Fruit fly (Drosophila melanogaster) whole organism, embryonic: ENCODE data around the gene UbcE2H.
A peak's percentile ranks its signal among the peaks of the same experiment; 100 is the strongest.

Source experiments
- Aef1 ChIP-seq: fragments of 200-800 bp; sonication (Bioruptor generic); IDR thresholded peaks from 3 replicates; pipeline ENCODE4 v1.3.6; 2022; ENCODE audit warnings: missing biosample characterization, missing genetic modification characterization
- Atf-2 ChIP-seq: fragments of 200-800 bp; sonication (Bioruptor generic); optimal IDR thresholded peaks from 2 replicates; lab custom pipeline; 2016; ENCODE audit warnings: missing biosample characterization, missing genetic modification characterization
- Bdp1 ChIP-seq: fragments of 200-800 bp; sonication (Bioruptor generic); optimal IDR thresholded peaks from 3 replicates; lab custom pipeline; 2016; ENCODE audit warnings: missing biosample characterization, missing genetic modification characterization
- CG10654 ChIP-seq: fragments of 200-800 bp; sonication (Bioruptor generic); optimal IDR thresholded peaks from 2 replicates; lab custom pipeline; 2016; ENCODE audit warnings: missing biosample characterization, missing genetic modification characterization
- CG10959 ChIP-seq: fragments of 200-800 bp; sonication (Bioruptor generic); IDR thresholded peaks from 2 replicates; pipeline ENCODE4 v1.3.6; 2022; ENCODE audit warnings: missing biosample characterization, missing genetic modification characterization
- CG14710 ChIP-seq: fragments of 200-800 bp; sonication (Bioruptor generic); optimal IDR thresholded peaks from 3 replicates; lab custom pipeline; 2019; ENCODE audit warnings: missing biosample characterization, mild to moderate bottlenecking, missing genetic modification characterization, moderate library complexity
- CG14965 ChIP-seq: fragments of 200-800 bp; sonication (Bioruptor generic); optimal IDR thresholded peaks from 2 replicates; lab custom pipeline; 2016; ENCODE audit warnings: missing biosample characterization, missing genetic modification characterization, borderline replicate concordance
- CG15601 ChIP-seq: fragments of 200-800 bp; sonication (Bioruptor generic); optimal IDR thresholded peaks from 3 replicates; lab custom pipeline; 2019; ENCODE audit warnings: missing biosample characterization, mild to moderate bottlenecking, missing genetic modification characterization, moderate library complexity
- CG16779 ChIP-seq: fragments of 200-800 bp; sonication (Bioruptor generic); IDR thresholded peaks from 2 replicates; pipeline ENCODE4 v1.3.6; 2022; ENCODE audit warnings: missing biosample characterization, missing genetic modification characterization
- CG2120 ChIP-seq: fragments of 200-800 bp; sonication (Bioruptor generic); optimal IDR thresholded peaks from 3 replicates; lab custom pipeline; 2016; ENCODE audit warnings: missing biosample characterization, missing genetic modification characterization
- CG3163 ChIP-seq: fragments of 200-800 bp; sonication (Bioruptor generic); optimal IDR thresholded peaks from 3 replicates; lab custom pipeline; 2016; ENCODE audit warnings: missing biosample characterization, missing genetic modification characterization
- CG33213 ChIP-seq: fragments of 200-800 bp; sonication (Bioruptor generic); optimal IDR thresholded peaks from 3 replicates; lab custom pipeline; 2016; ENCODE audit warnings: missing biosample characterization, missing genetic modification characterization
- CG3726 ChIP-seq: fragments of 200-800 bp; sonication (Bioruptor generic); IDR thresholded peaks from 3 replicates; pipeline ENCODE4, ENCODE4 v1.3.6; 2022; ENCODE audit warnings: missing biosample characterization, missing genetic modification characterization
- CG4424 ChIP-seq: fragments of 200-800 bp; sonication (Bioruptor generic); optimal IDR thresholded peaks from 3 replicates; lab custom pipeline; 2016; ENCODE audit warnings: missing biosample characterization, missing genetic modification characterization
- CG6654 ChIP-seq: fragments of 200-800 bp; sonication (Bioruptor generic); optimal IDR thresholded peaks from 2 replicates; lab custom pipeline; 2017; ENCODE audit warnings: missing biosample characterization, mild to moderate bottlenecking, missing genetic modification characterization
- CG8388 ChIP-seq: fragments of 200-800 bp; sonication (Bioruptor generic); optimal IDR thresholded peaks from 2 replicates; lab custom pipeline; 2019; ENCODE audit warnings: missing biosample characterization, mild to moderate bottlenecking, missing genetic modification characterization, moderate library complexity
- CG8924 ChIP-seq: fragments of 200-800 bp; optimal IDR thresholded peaks from 3 replicates; lab custom pipeline; 2019; ENCODE audit warnings: missing biosample characterization, mild to moderate bottlenecking, missing genetic modification characterization, moderate library complexity
- CG9797 ChIP-seq: fragments of 200-800 bp; sonication (Bioruptor generic); optimal IDR thresholded peaks from 3 replicates; lab custom pipeline; 2018; ENCODE audit warnings: missing biosample characterization, mild to moderate bottlenecking, missing genetic modification characterization
- Doc3 ChIP-seq: fragments of 200-800 bp; sonication (Bioruptor generic); IDR thresholded peaks from 3 replicates; pipeline ENCODE4 v1.3.6; 2022; ENCODE audit warnings: missing biosample characterization, missing genetic modification characterization; ENCODE audit not compliant: partially characterized antibody
- ERR ChIP-seq: fragments of 200-800 bp; sonication (Bioruptor generic); optimal IDR thresholded peaks from 2 replicates; lab custom pipeline; 2016; ENCODE audit warnings: missing biosample characterization, missing genetic modification characterization
- Fer2 ChIP-seq: fragments of 200-800 bp; sonication (Bioruptor generic); optimal IDR thresholded peaks from 2 replicates; lab custom pipeline; 2018; ENCODE audit warnings: missing biosample characterization, mild to moderate bottlenecking, missing genetic modification characterization, moderate library complexity
- HHEX ChIP-seq: fragments of 200-800 bp; sonication (Bioruptor generic); optimal IDR thresholded peaks from 3 replicates; lab custom pipeline; 2017; ENCODE audit warnings: missing biosample characterization, mild to moderate bottlenecking, missing genetic modification characterization, missing genetic modification reagents
- HLH4C ChIP-seq: fragments of 200-800 bp; sonication (Bioruptor generic); IDR thresholded peaks from 3 replicates; pipeline ENCODE4 v1.3.6; 2022; ENCODE audit warnings: missing biosample characterization, missing genetic modification characterization; ENCODE audit not compliant: partially characterized antibody
- Hr51 ChIP-seq, 2 experiments: fragments of 200-800 bp; sonication (Bioruptor generic); optimal IDR thresholded peaks; 2 replicates in 1 of 2; 3 replicates in 1 of 2; lab custom pipeline; 2016 to 2018; ENCODE audit warnings: missing biosample characterization in 2 of 2, missing genetic modification characterization in 2 of 2, mild to moderate bottlenecking in 1 of 2, moderate library complexity in 1 of 2
- Myb ChIP-seq: fragments of 200-800 bp; sonication (Bioruptor generic); optimal IDR thresholded peaks from 2 replicates; lab custom pipeline; 2016; ENCODE audit warnings: missing biosample characterization, missing genetic modification characterization
- Ptx1 ChIP-seq: fragments of 200-800 bp; sonication (Bioruptor generic); IDR thresholded peaks from 2 replicates; pipeline ENCODE4 v1.3.6; 2022; ENCODE audit warnings: missing biosample characterization, missing genetic modification characterization
- Side ChIP-seq: fragments of 200-800 bp; sonication (Bioruptor generic); optimal IDR thresholded peaks from 2 replicates; lab custom pipeline; 2016; ENCODE audit warnings: missing biosample characterization, missing genetic modification characterization
- Sin3A ChIP-seq: fragments of >200 bp; optimal IDR thresholded peaks from 2 replicates; lab custom pipeline; 2018
- Spps ChIP-seq: fragments of 200-800 bp; sonication (Bioruptor generic); optimal IDR thresholded peaks from 2 replicates; lab custom pipeline; 2018; ENCODE audit warnings: missing biosample characterization, mild to moderate bottlenecking, missing genetic modification characterization
- Trl ChIP-seq, 3 experiments: fragments of >200 bp in 2 of 3; fragments of 200-800 bp in 1 of 3; sonication (Bioruptor generic) in 1 of 3; optimal IDR thresholded peaks; 2 replicates in 1 of 3; 3 replicates in 2 of 3; lab custom pipeline; 2016 to 2017; ENCODE audit warnings: missing biosample characterization in 1 of 3, missing genetic modification characterization in 1 of 3
- Usf ChIP-seq: fragments of 200-800 bp; sonication (Bioruptor generic); optimal IDR thresholded peaks from 2 replicates; lab custom pipeline; 2017; ENCODE audit warnings: missing genotype, missing biosample characterization, missing genetic modification characterization
- Xbp1 ChIP-seq: fragments of 200-800 bp; sonication (Bioruptor generic); optimal IDR thresholded peaks from 3 replicates; lab custom pipeline; 2016; ENCODE audit warnings: missing biosample characterization, mild to moderate bottlenecking, missing genetic modification characterization
- amos ChIP-seq: fragments of 200-800 bp; sonication (Bioruptor generic); IDR thresholded peaks from 2 replicates; pipeline ENCODE4 v1.3.6; 2022; ENCODE audit warnings: missing biosample characterization, missing genetic modification characterization; ENCODE audit not compliant: partially characterized antibody
- aop ChIP-seq: fragments of 200-800 bp; sonication (Bioruptor generic); IDR thresholded peaks from 2 replicates; pipeline ENCODE4 v1.3.6; 2022; ENCODE audit warnings: missing biosample characterization, missing genetic modification characterization
- bowl ChIP-seq: fragments of 200-800 bp; sonication (Bioruptor generic); IDR thresholded peaks from 2 replicates; pipeline ENCODE4 v1.3.6; 2022; ENCODE audit warnings: missing biosample characterization, missing genetic modification characterization
- cad ChIP-seq: fragments of >200 bp; optimal IDR thresholded peaks from 2 replicates; lab custom pipeline; 2017; ENCODE audit warnings: missing biosample characterization, missing genetic modification characterization
- dan ChIP-seq: fragments of 200-800 bp; sonication (Bioruptor generic); IDR thresholded peaks from 2 replicates; pipeline ENCODE4 v1.3.6; 2022; ENCODE audit warnings: missing biosample characterization, missing genetic modification characterization
- ems ChIP-seq: fragments of 200-800 bp; sonication (Bioruptor generic); optimal IDR thresholded peaks from 3 replicates; lab custom pipeline; 2016; ENCODE audit warnings: missing biosample characterization, missing genetic modification characterization
- exex ChIP-seq: fragments of 200-800 bp; sonication (Bioruptor generic); optimal IDR thresholded peaks from 4 replicates; lab custom pipeline; 2018; ENCODE audit warnings: missing biosample characterization, mild to moderate bottlenecking, missing genetic modification characterization, moderate library complexity
- eyg ChIP-seq: fragments of 200-800 bp; sonication (Bioruptor generic); optimal IDR thresholded peaks from 3 replicates; lab custom pipeline; 2016; ENCODE audit warnings: missing biosample characterization, missing genetic modification characterization
- hbn ChIP-seq: fragments of 200-800 bp; sonication (Bioruptor generic); IDR thresholded peaks from 2 replicates; pipeline ENCODE4 v1.3.6; 2022; ENCODE audit warnings: missing biosample characterization, missing genetic modification characterization; ENCODE audit not compliant: partially characterized antibody
- hkb ChIP-seq, 2 experiments: fragments of 200-800 bp in 1 of 2; fragments of >200 bp in 1 of 2; sonication (Bioruptor generic) in 1 of 2; IDR thresholded peaks in 1 of 2; optimal IDR thresholded peaks in 1 of 2; 2 replicates each; pipeline versions ENCODE4 v1.3.6 to Lab custom; 2017 to 2022; ENCODE audit warnings: missing biosample characterization in 1 of 2, missing genetic modification characterization in 1 of 2
- jigr1 ChIP-seq: fragments of 200-800 bp; sonication (Bioruptor generic); IDR thresholded peaks from 3 replicates; pipeline ENCODE4 v1.3.6; 2022; ENCODE audit warnings: missing biosample characterization, missing genetic modification characterization
- nom ChIP-seq: fragments of 200-800 bp; sonication (Bioruptor generic); optimal IDR thresholded peaks from 2 replicates; lab custom pipeline; 2017; ENCODE audit warnings: missing biosample characterization, missing genetic modification characterization, mild to moderate bottlenecking, moderate library complexity, missing genetic modification reagents
- pnt ChIP-seq: fragments of 200-800 bp; sonication (Bioruptor generic); optimal IDR thresholded peaks from 3 replicates; lab custom pipeline; 2016; ENCODE audit warnings: missing biosample characterization, missing genetic modification characterization
- pum ChIP-seq: fragments of 200-800 bp; sonication (Bioruptor generic); optimal IDR thresholded peaks from 2 replicates; lab custom pipeline; 2016; ENCODE audit warnings: missing biosample characterization, missing genetic modification characterization
- sens-2 ChIP-seq: fragments of 200-800 bp; sonication (Bioruptor generic); IDR thresholded peaks from 2 replicates; pipeline ENCODE4 v1.3.6; 2022; ENCODE audit warnings: missing biosample characterization, missing genetic modification characterization
- sisA ChIP-seq: fragments of 200-800 bp; sonication (Bioruptor generic); IDR thresholded peaks from 2 replicates; pipeline ENCODE4 v1.3.6; 2022; ENCODE audit warnings: missing biosample characterization, missing genetic modification characterization
- stc ChIP-seq: fragments of 200-800 bp; sonication (Bioruptor generic); IDR thresholded peaks from 2 replicates; pipeline ENCODE4 v1.3.6; 2022; ENCODE audit warnings: missing biosample characterization, missing genetic modification characterization
- tll ChIP-seq, 2 experiments: fragments of 200-800 bp in 1 of 2; fragments of >200 bp in 1 of 2; sonication (Bioruptor generic) in 1 of 2; optimal IDR thresholded peaks; 2 replicates each; lab custom pipeline; 2017 to 2019; ENCODE audit warnings: missing biosample characterization in 2 of 2, missing genetic modification characterization in 2 of 2, mild to moderate bottlenecking in 1 of 2, moderate library complexity in 1 of 2
- usp ChIP-seq: fragments of >200 bp; optimal IDR thresholded peaks from 2 replicates; lab custom pipeline; 2017; ENCODE audit warnings: missing biosample characterization, missing genetic modification characterization

The UbcE2H gene

DNA sequence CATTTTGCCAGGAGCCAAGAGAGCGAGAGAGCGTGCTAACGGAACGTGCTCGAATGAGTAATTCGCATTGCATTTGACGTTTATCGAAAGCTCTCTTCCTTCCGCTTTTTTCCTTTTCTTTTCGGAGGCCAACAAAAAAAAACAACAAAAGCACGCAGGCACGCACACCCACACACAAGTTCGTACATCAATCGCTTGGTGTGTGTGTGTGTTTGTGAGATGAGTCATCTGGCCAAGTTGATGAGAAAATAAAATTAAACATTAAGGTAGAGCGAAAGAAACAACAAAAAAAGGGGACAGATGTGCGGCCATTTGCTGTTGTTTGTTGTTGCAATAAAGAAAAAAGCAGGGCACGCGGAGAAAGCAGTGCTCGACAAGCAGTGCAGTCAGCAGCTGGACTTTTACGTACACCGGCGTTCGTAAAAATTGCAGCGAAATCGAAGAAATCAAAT is 30.6 kb downstream of the UbcE2H start:
- TF ChIP-seq Doc3 = no peak
- no peak for TF ChIP-seq CG6654 (GFP tag; lab: Kevin White, UChicago)
- TF ChIP-seq bowl = no peak
- TF ChIP-seq tll (GFP tag; optimal IDR thresholded peaks at IDR 0.05; lab: Kevin White, UChicago) = no peak
- TF ChIP-seq CG4424 (GFP tag; lab: Kevin White, UChicago) = no peak
- no peak for TF ChIP-seq CG16779
- no peak for TF ChIP-seq aop (GFP tag; lab: Robert Waterston, UW)
- no peak for TF ChIP-seq Atf-2 (GFP tag; lab: Kevin White, UChicago)
- TF ChIP-seq HLH4C (GFP tag; lab: Robert Waterston, UW) = no peak
- no peak for TF ChIP-seq jigr1
- TF ChIP-seq sens-2 (GFP tag; lab: Robert Waterston, UW) = no peak
- no peak for TF ChIP-seq Xbp1 (GFP tag; lab: Kevin White, UChicago)
- no peak for TF ChIP-seq Myb (GFP tag; lab: Kevin White, UChicago)
- no peak for TF ChIP-seq eyg (GFP tag; lab: Kevin White, UChicago)
- no peak for TF ChIP-seq cad (GFP tag; lab: Kevin White, UChicago)
- TF ChIP-seq Aef1 (GFP tag; lab: Robert Waterston, UW) = peak; percentile 83
- TF ChIP-seq CG2120 (GFP tag; lab: Kevin White, UChicago) = no peak
- peak; percentile 4 for TF ChIP-seq CG8924
- TF ChIP-seq Trl (optimal IDR thresholded peaks at IDR 0.05; lab: Kevin White, UChicago) = peak in 1 of 2 experiments; percentile 50
- TF ChIP-seq Trl (GFP tag; optimal IDR thresholded peaks at IDR 0.05; lab: Kevin White, UChicago) = no peak
- no peak for TF ChIP-seq CG14965
- no peak for TF ChIP-seq sisA
- TF ChIP-seq dan (GFP tag; lab: Robert Waterston, UW) = no peak
- no peak for TF ChIP-seq stc (GFP tag; lab: Robert Waterston, UW)
- no peak for TF ChIP-seq CG33213 (GFP tag; lab: Kevin White, UChicago)
- no peak for TF ChIP-seq CG14710 (tag; lab: Kevin White, UChicago)
- no peak for TF ChIP-seq hkb (optimal IDR thresholded peaks at IDR 0.05; lab: Kevin White, UChicago)
- TF ChIP-seq hkb (GFP tag; IDR thresholded peaks at IDR 0.05; lab: Robert Waterston, UW) = no peak
- TF ChIP-seq pnt (GFP tag; lab: Kevin White, UChicago) = no peak
- TF ChIP-seq Sin3A (lab: Kevin White, UChicago) = no peak
- no peak for TF ChIP-seq Fer2 (tag; lab: Kevin White, UChicago)
- TF ChIP-seq Hr51 (GFP tag; optimal IDR thresholded peaks at IDR 0.05; lab: Kevin White, UChicago) = no peak
- TF ChIP-seq CG10959 (GFP tag; lab: Robert Waterston, UW) = no peak
- no peak for TF ChIP-seq exex (tag; lab: Kevin White, UChicago)
- no peak for TF ChIP-seq hbn (GFP tag; lab: Robert Waterston, UW)
- no peak for TF ChIP-seq Bdp1
- TF ChIP-seq nom (GFP tag; lab: Kevin White, UChicago) = peak; percentile 93
- no peak for TF ChIP-seq Spps (tag; lab: Kevin White, UChicago)
- TF ChIP-seq amos = no peak
- TF ChIP-seq CG9797 (GFP tag; lab: Kevin White, UChicago) = no peak
- TF ChIP-seq CG8388 (GFP tag; lab: Kevin White, UChicago) = no peak
- TF ChIP-seq Side (GFP tag; lab: Kevin White, UChicago) = no peak
- no peak for TF ChIP-seq pum (GFP tag; lab: Kevin White, UChicago)
- TF ChIP-seq CG10654 = no peak
- no peak for TF ChIP-seq ems
- TF ChIP-seq CG3726 (GFP tag; lab: Robert Waterston, UW) = no peak
- TF ChIP-seq CG15601 (tag; lab: Kevin White, UChicago) = no peak
- no peak for TF ChIP-seq ERR (GFP tag; lab: Kevin White, UChicago)
- TF ChIP-seq HHEX (GFP tag; lab: Kevin White, UChicago) = no peak
- TF ChIP-seq Ptx1 (GFP tag; lab: Robert Waterston, UW) = no peak
- TF ChIP-seq Usf (GFP tag; lab: Kevin White, UChicago) = no peak
- TF ChIP-seq CG3163 (GFP tag; lab: Kevin White, UChicago) = no peak
- TF ChIP-seq usp = no peak
